Worm (Caenorhabditis elegans): ENCODE measurements around the gene M01F1.9.

ce11 chrIII:3461403-3461802 lies 37.5 kb downstream of the M01F1.9 start, which contains the start of gene pph-6:
- TF ChIP-seq pqm-1 (tag; optimal IDR thresholded peaks at IDR 0.05) (no peak), lir-3 (tag; optimal IDR thresholded peaks at IDR 0.05) (no peak), F49E8.2 (tag; optimal IDR thresholded peaks at IDR 0.05; ENCODE audit: borderline replicate concordance) (no peak), nhr-11 (tag; optimal IDR thresholded peaks at IDR 0.05) (no peak), nhr-42 (GFP tag; IDR thresholded peaks at IDR 0.05) (no peak), lin-15B (tag; optimal IDR thresholded peaks at IDR 0.05) (no peak)

Data from whole organism, L4 larva.